Fruit fly (Drosophila melanogaster): ENCODE results near the gene Bub1.

Gene Bub1

DNA sequence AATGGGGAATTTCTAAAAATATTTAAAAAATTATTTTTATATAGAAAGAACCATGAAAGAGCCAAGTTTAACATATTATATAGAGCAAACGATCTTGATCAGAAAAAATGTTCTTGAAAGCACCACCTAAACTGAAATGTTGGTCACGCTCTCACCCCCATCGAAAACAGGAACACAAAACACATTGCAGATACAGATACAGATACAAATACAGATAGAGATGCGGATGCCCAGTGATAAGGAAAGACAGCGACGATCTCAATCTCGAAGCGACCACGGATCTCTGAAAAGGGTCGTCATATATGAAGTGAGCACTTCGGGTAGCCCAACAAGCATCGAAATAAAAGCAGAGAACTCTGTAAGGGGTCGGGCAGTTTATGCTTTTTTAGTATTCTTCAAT lies 31.3 kb upstream of the Bub1 start:
- TF ChIP-seq jim (GFP tag; optimal IDR thresholded peaks at IDR 0.05) = no peak
- TF ChIP-seq foxo (GFP tag; optimal IDR thresholded peaks at IDR 0.05) = peak in 1 of 2 experiments; percentile 11
- TF ChIP-seq fru (GFP tag; optimal IDR thresholded peaks at IDR 0.05) = peak; percentile 26
- TF ChIP-seq rgr (GFP tag; optimal IDR thresholded peaks at IDR 0.05) = peak; percentile 15
- peak; percentile 17 for TF ChIP-seq h (GFP tag; optimal IDR thresholded peaks at IDR 0.05)
- peak; percentile 17 for TF ChIP-seq psq (GFP tag; optimal IDR thresholded peaks at IDR 0.05)
- no peak for TF ChIP-seq sage (GFP tag; optimal IDR thresholded peaks at IDR 0.05)

DNA sequence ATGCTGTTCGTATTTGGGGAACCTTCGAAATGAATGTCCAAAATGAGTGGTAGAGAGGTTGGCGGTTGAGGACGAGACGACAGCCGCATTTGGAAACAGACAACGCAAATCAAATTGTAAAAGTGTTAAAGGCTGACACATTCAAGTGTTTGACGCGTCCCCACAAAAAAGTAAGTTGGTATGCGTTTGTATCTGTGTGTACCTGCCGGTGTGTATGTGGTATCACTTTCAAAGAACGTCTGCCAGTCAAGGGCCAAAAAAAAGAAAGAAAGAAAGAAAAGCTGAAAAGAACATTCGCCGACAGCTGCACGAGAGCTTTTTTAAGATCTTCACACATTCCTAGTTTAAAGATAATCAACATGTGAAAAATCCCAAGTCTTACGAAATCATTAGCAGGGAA lies 30.9 kb upstream of the Bub1 start:
- no peak for TF ChIP-seq Abd-B (GFP tag; optimal IDR thresholded peaks at IDR 0.05)

DNA sequence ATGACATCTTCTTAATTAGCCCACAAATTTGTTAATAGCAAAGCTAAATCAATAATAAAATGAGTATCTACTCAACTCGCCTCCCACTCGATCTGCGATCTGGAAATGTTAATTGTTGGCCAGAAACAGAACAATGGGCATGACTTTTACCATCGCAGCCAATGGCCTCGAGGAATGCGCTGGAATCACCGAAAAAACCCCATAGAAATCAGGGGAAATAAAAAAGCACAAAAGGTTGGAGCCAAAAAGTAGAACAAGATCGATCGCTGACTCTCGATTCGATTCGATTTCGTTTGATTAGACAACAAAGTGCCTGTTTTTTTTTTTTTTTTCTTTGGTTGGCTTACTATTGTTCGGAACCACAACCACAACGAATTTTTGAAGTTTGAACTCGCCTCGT lies 30.1 kb upstream of the Bub1 start:
- no peak for TF ChIP-seq tai (GFP tag; optimal IDR thresholded peaks at IDR 0.05)
- TF ChIP-seq Dif (GFP tag; optimal IDR thresholded peaks at IDR 0.05; ENCODE audit: partially characterized antibody) = no peak
- no peak for TF ChIP-seq lola (GFP tag; optimal IDR thresholded peaks at IDR 0.05)
- no peak for TF ChIP-seq jim (GFP tag; optimal IDR thresholded peaks at IDR 0.05)
- no peak for TF ChIP-seq fru (GFP tag; optimal IDR thresholded peaks at IDR 0.05)
- no peak for TF ChIP-seq Rel (GFP tag; optimal IDR thresholded peaks at IDR 0.05)
- peak; percentile 80 for TF ChIP-seq Rel (tag; optimal IDR thresholded peaks at IDR 0.05)
- TF ChIP-seq h (GFP tag; optimal IDR thresholded peaks at IDR 0.05) = no peak

DNA sequence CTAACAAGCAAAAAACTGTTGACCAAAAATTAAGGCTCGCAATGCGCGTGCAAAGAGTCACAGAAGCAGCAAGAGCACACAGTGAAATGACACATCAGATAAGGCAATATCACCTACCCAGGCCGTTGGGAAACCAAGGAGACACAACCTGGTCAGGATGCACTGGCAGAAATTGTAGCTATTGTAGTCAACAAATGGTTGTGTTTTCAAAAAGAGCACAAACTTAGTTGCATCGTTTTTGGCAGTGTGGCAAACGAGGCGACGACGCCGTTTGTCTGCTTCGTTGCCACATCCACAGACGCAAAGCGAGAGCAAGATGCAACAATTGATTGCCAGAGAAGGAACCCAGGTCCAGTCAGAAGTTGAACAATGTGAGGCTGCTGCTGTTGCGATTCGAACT lies 28.9 kb upstream of the Bub1 start:
- TF ChIP-seq br (GFP tag; optimal IDR thresholded peaks at IDR 0.05) = peak; percentile 84
- TF ChIP-seq CrebA (GFP tag; optimal IDR thresholded peaks at IDR 0.05; ENCODE audit: borderline replicate concordance) = peak; percentile 77
- peak; percentile 62 for TF ChIP-seq brk (GFP tag; optimal IDR thresholded peaks at IDR 0.05)
- peak; percentile 71 for TF ChIP-seq HLH106 (tag; optimal IDR thresholded peaks at IDR 0.05)
- TF ChIP-seq h (GFP tag; optimal IDR thresholded peaks at IDR 0.05) = peak; percentile 84
- peak; percentile 32 for TF ChIP-seq CG32264 (GFP tag; optimal IDR thresholded peaks at IDR 0.05)
- TF ChIP-seq dsf (GFP tag; optimal IDR thresholded peaks at IDR 0.05; ENCODE audit: borderline replicate concordance) = no peak
- peak; percentile 63 for TF ChIP-seq OdsH (GFP tag; optimal IDR thresholded peaks at IDR 0.05)
- TF ChIP-seq Jra (GFP tag; optimal IDR thresholded peaks at IDR 0.05) = peak; percentile 26
- peak; percentile 61 for TF ChIP-seq CG9705 (GFP tag; optimal IDR thresholded peaks at IDR 0.05)
- TF ChIP-seq Dfd (GFP tag; optimal IDR thresholded peaks at IDR 0.05) = no peak
- peak in 1 of 2 experiments; percentile 80 for TF ChIP-seq foxo (GFP tag; optimal IDR thresholded peaks at IDR 0.05)
- no peak for TF ChIP-seq dl (GFP tag; optimal IDR thresholded peaks at IDR 0.05; ENCODE audit: insufficient read depth in 1 of 2, partially characterized antibody in 2 of 2)
- TF ChIP-seq Mio (GFP tag; optimal IDR thresholded peaks at IDR 0.05) = no peak
- no peak for TF ChIP-seq Rel (GFP tag; optimal IDR thresholded peaks at IDR 0.05)
- TF ChIP-seq Rel (tag; optimal IDR thresholded peaks at IDR 0.05) = peak; percentile 36
- TF ChIP-seq Hr83 (GFP tag; optimal IDR thresholded peaks at IDR 0.05; ENCODE audit: poor library complexity, severe bottlenecking) = peak; percentile 41
- peak; percentile 81 for TF ChIP-seq fru (GFP tag; optimal IDR thresholded peaks at IDR 0.05)
- TF ChIP-seq pan (optimal IDR thresholded peaks at IDR 0.05) = no peak
- no peak for TF ChIP-seq Dif (GFP tag; optimal IDR thresholded peaks at IDR 0.05; ENCODE audit: partially characterized antibody)
- peak; percentile 75 for TF ChIP-seq psq (GFP tag; optimal IDR thresholded peaks at IDR 0.05)
- no peak for TF ChIP-seq sv (GFP tag; optimal IDR thresholded peaks at IDR 0.05)
- peak; percentile 75 for TF ChIP-seq Hnf4 (GFP tag; optimal IDR thresholded peaks at IDR 0.05)
- peak; percentile 73 for TF ChIP-seq ey (GFP tag; optimal IDR thresholded peaks at IDR 0.05)
- TF ChIP-seq rgr (GFP tag; optimal IDR thresholded peaks at IDR 0.05) = peak; percentile 67
- peak; percentile 71 for TF ChIP-seq Sp1 (GFP tag; optimal IDR thresholded peaks at IDR 0.05)
- no peak for TF ChIP-seq N (GFP tag; optimal IDR thresholded peaks at IDR 0.05)
- TF ChIP-seq usp (GFP tag; optimal IDR thresholded peaks at IDR 0.05) = no peak
- TF ChIP-seq GATAd (GFP tag; optimal IDR thresholded peaks at IDR 0.05) = no peak
- TF ChIP-seq lola (GFP tag; optimal IDR thresholded peaks at IDR 0.05) = no peak
- TF ChIP-seq woc (GFP tag; optimal IDR thresholded peaks at IDR 0.05) = peak; percentile 87
- TF ChIP-seq Vsx2 (GFP tag; optimal IDR thresholded peaks at IDR 0.05; ENCODE audit: partially characterized antibody) = no peak
- peak; percentile 51 for TF ChIP-seq tai (GFP tag; optimal IDR thresholded peaks at IDR 0.05)
- no peak for TF ChIP-seq sage (GFP tag; optimal IDR thresholded peaks at IDR 0.05)
- no peak for TF ChIP-seq Abd-B (GFP tag; optimal IDR thresholded peaks at IDR 0.05)
- no peak for TF ChIP-seq Myc (optimal IDR thresholded peaks at IDR 0.05)
- no peak for TF ChIP-seq Hr78 (GFP tag; optimal IDR thresholded peaks at IDR 0.05)
- no peak for TF ChIP-seq jim (GFP tag; optimal IDR thresholded peaks at IDR 0.05)
- peak; percentile 18 for TF ChIP-seq dmrt93B (GFP tag; optimal IDR thresholded peaks at IDR 0.05)
